Fruit fly (Drosophila melanogaster) Kc167 (cell line): ENCODE measurements around the gene ck.

Experiments
- Myc ChIP-seq: fragments of >200 bp; optimal IDR thresholded peaks from 2 replicates; lab custom pipeline; 2017; ENCODE audit warnings: missing external identifiers
- Sin3A ChIP-seq: fragments of >200 bp; optimal IDR thresholded peaks from 2 replicates; lab custom pipeline; 2018; ENCODE audit warnings: missing external identifiers
- h ChIP-seq: fragments of >200 bp; optimal IDR thresholded peaks from 3 replicates; lab custom pipeline; 2018; ENCODE audit warnings: missing external identifiers
- insv ChIP-seq: fragments of >200 bp; optimal IDR thresholded peaks from 3 replicates; lab custom pipeline; 2018; ENCODE audit warnings: missing external identifiers
- psq ChIP-seq: fragments of >200 bp; optimal IDR thresholded peaks from 2 replicates; lab custom pipeline; 2017; ENCODE audit warnings: missing external identifiers
- ttk ChIP-seq: sonication (Bioruptor generic); optimal IDR thresholded peaks from 2 replicates; lab custom pipeline; 2017; ENCODE audit warnings: missing external identifiers

The ck gene

DNA sequence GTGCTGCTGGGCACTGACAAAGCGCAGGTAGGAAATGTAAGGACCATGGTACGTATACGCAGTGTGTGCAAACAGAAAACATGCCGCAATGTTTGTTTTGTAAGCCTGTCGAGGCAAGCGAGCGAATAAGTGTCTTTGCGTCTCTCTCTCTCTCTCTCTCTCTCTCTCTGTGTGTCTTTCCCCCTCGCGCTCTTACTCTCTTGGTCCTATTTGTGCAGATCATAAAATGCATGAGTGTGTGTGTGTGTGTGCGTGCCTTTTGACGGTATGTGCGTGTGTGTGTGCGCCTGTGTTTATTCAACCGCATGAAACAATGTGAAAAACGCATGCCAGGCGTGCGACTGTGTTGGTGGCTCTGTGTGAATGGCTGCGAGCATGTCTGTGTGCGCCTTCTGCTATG is 44.1 kb downstream of the ck start:
- TF ChIP-seq insv (lab: Kevin White, UChicago) (no peak), psq (lab: Kevin White, UChicago) (no peak), ttk (no peak), Myc (lab: Kevin White, UChicago) (no peak), h (no peak), Sin3A (no peak)

DNA sequence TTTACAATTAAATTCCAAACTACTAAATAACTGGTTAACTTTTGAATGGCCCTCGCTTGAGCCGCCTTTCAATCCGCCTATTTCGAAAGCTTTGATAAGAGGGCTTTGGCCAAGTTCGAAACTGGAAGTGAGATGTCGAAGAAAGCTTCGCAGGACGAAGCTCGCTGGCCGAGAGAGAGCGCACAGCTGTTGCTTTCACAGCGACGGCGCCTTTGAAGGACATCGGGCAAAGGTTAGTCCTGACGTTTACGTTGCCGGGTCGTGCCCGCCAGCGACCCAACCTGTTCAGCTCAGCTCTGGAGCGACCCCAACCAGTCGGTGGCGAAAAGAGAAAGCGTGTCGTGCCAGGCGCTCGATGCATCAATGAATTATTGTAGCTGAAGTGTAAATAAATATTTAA is 45.9 kb downstream of the ck start:
- TF ChIP-seq Sin3A: no peak
- no peak for TF ChIP-seq insv (lab: Kevin White, UChicago)
- TF ChIP-seq ttk: no peak
- no peak for TF ChIP-seq psq (lab: Kevin White, UChicago)
- TF ChIP-seq Myc (lab: Kevin White, UChicago): no peak
- TF ChIP-seq h: no peak

dm6 chr2L:15009703-15010102 is 48.0 kb downstream of the ck start, which contains the start of the genes THG and Rnmt:
TSS of gene THG (minus strand) at chr2L:15009724.
TSS of gene Rnmt (plus strand) at chr2L:15009939.
- TF ChIP-seq ttk: no peak
- TF ChIP-seq h: no peak
- TF ChIP-seq insv (lab: Kevin White, UChicago): no peak
- no peak for TF ChIP-seq psq (lab: Kevin White, UChicago)
- no peak for TF ChIP-seq Sin3A
- TF ChIP-seq Myc (lab: Kevin White, UChicago): no peak

DNA sequence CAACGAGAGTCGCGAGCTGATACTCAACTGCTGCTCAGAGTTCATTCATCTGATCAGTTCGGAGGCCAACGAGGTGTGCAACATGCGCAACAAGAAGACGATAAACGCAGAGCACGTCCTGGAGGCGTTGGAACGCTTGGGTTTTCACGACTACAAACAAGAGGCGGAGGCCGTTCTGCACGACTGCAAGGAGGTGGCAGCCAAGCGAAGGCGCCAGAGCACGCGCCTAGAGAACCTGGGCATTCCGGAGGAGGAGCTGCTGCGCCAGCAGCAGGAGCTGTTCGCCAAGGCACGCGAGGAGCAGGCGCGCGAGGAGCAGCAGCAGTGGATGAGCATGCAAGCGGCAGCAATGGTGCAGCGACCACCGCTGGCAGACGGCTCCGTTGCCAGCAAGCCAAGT is 49.6 kb downstream of the ck start:
- TF ChIP-seq Sin3A (no peak), h (no peak), insv (lab: Kevin White, UChicago) (no peak), Myc (lab: Kevin White, UChicago) (no peak)

- TF ChIP-seq h (no peak), Myc (lab: Kevin White, UChicago) (no peak), psq (lab: Kevin White, UChicago) (no peak), ttk (no peak), Sin3A (no peak), insv (lab: Kevin White, UChicago) (no peak)
Observed at dm6 chr2L:15007331-15007863, 50.3 kb downstream of the ck start, which contains the start of the genes Ankrd49 and NC2beta. TSS of gene Ankrd49 (minus strand) at chr2L:15007431. TSS of gene NC2beta (plus strand) at chr2L:15007813.

dm6 chr2L:15005505-15005904 is 52.2 kb downstream of the ck start, which contains the start of gene DCTN5-p25:
TSS of gene DCTN5-p25 (plus strand) at chr2L:15005733.
- TF ChIP-seq Myc (lab: Kevin White, UChicago) (no peak), insv (lab: Kevin White, UChicago) (no peak)

- TF ChIP-seq ttk: no peak
- TF ChIP-seq Myc (lab: Kevin White, UChicago): no peak
- TF ChIP-seq h: no peak
- TF ChIP-seq insv (lab: Kevin White, UChicago): no peak
- no peak for TF ChIP-seq Sin3A
- TF ChIP-seq psq (lab: Kevin White, UChicago): no peak
Observed at dm6 chr2L:15001847-15002246, 55.8 kb downstream of the ck start.

DNA sequence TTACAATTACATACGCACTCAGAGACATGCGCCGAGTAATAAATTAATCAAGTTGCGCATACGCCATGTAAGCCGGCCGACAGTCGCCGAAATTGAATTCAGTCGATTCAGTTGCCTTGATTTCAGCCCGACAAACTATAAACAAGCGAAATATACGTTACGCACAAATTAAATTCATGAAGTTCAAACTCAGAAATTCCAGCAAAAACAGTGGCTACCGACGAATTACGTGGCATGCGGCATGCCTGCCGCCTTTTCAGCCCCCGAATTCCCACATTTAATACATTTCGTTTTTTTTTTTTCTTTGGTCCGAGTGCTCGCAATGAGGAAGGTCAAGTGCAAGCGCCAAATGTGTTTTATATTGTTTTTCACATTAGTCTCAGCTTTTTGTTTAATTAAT is 57.3 kb downstream of the ck start:
- TF ChIP-seq Sin3A: no peak
- TF ChIP-seq h: no peak
- TF ChIP-seq psq (lab: Kevin White, UChicago): no peak
- no peak for TF ChIP-seq ttk

DNA sequence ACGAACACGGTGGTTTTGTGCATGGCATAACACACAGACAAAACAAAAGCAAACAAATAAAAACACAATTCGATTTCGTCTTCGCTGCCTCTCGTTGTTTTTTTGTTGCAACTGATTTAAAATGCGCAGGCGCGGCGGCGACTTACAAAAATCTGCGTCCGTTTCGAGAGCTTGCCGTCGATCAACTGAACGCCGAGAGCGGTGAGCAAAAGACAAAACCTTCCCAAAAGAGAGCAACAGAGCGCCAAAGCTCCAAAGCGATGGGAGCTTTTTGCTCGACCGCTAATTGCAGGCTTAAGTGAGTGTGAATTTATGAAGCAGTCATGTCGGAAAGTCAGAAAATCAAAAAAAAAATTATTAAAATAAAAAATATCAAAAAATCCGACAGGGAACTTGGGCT is 60.3 kb downstream of the ck start, which contains the start of gene mol:
mol (minus strand) TSS at position 190 of the 400 bp plus-strand sequence.
- TF ChIP-seq insv (lab: Kevin White, UChicago) (no peak), h (no peak), Sin3A (no peak), ttk (no peak), Myc (lab: Kevin White, UChicago) (no peak), psq (lab: Kevin White, UChicago) (no peak)

DNA sequence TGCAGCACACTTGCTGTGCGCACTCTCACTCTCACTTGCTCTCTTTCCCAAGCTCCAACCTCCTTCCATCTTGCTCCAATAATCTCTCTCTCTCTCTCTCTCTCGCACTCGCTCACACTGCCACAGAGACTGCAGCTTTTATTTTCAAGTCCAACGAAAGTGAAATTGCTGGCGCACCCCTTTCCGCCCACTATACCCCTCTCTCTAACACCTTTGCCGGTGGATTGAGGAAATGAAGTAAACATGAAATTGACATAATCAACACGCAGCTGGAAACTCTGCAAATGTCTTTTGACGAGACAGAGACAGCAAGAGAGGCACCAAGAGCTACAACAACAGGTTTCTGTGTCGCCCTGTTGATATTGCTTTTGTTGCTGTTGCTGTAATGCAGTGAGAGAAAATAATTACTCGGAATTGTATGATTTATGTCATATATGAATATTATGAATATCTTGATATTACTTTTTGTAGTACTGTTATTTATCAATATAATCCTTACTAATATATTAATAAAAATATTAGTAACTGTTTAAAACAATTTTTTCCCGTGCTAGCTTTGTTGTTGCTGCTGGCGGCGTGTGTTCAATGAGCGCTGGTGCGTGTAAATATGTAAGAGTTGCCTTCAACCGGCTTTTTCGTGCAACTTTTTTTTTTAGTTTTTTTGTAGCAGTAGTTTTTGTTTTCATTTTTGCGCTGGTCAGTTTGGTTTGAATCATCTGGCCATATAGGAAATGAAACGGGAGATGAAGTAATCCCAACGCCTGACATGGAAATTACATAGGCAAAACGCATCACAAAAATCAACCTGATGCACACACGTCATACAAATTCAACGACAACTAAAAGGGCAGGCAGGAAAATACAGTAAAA is 61.8 kb downstream of the ck start:
- TF ChIP-seq Myc (lab: Kevin White, UChicago) (no peak), psq (lab: Kevin White, UChicago) (no peak), ttk (no peak), Sin3A (no peak), insv (lab: Kevin White, UChicago) (no peak)
